Worm (Caenorhabditis elegans) whole organism, late embryonic: ENCODE results near the gene nhr-152.
"Not testable (repeated sequence)": the region's sequence is repeated elsewhere in the genome, so short reads cannot be mapped to it uniquely, and the experiment has no call there.

Experiments used
- C08G9.2 ChIP-seq: sonication (generic microtip); optimal IDR thresholded peaks from 2 replicates; lab custom pipeline; 2016; ENCODE audit warnings: mild to moderate bottlenecking, missing genetic modification characterization, moderate library complexity, missing compliant biosample characterization
- C38D4.7 ChIP-seq: fragments of 200-800 bp; sonication (Bioruptor generic); optimal IDR thresholded peaks from 2 replicates; lab custom pipeline; 2018; ENCODE audit warnings: mild to moderate bottlenecking, missing genetic modification characterization, moderate library complexity, missing compliant biosample characterization
- F13H6.1 ChIP-seq: sonication (generic microtip); optimal IDR thresholded peaks from 2 replicates; lab custom pipeline; 2016; ENCODE audit warnings: missing genetic modification characterization, missing compliant biosample characterization
- K02D7.2 ChIP-seq: sonication (generic microtip); optimal IDR thresholded peaks from 2 replicates; lab custom pipeline; 2017; ENCODE audit warnings: mild to moderate bottlenecking, missing genetic modification characterization, missing compliant biosample characterization
- K09A11.1 ChIP-seq: sonication (generic microtip); optimal IDR thresholded peaks from 2 replicates; lab custom pipeline; 2017; ENCODE audit warnings: antibody characterized with exemption, mild to moderate bottlenecking, missing genetic modification characterization, missing compliant biosample characterization; ENCODE audit not compliant: insufficient read depth
- T23F11.4 ChIP-seq: fragments of 200-800 bp; sonication (Bioruptor generic); optimal IDR thresholded peaks from 2 replicates; lab custom pipeline; 2018; ENCODE audit warnings: mild to moderate bottlenecking, missing genetic modification characterization, missing compliant biosample characterization
- Y22D7AL.16 ChIP-seq: sonication (generic microtip); optimal IDR thresholded peaks from 2 replicates; lab custom pipeline; 2016; ENCODE audit warnings: missing genetic modification characterization, missing compliant biosample characterization
- ahr-1 ChIP-seq: sonication (generic microtip); optimal IDR thresholded peaks from 2 replicates; lab custom pipeline; 2016; ENCODE audit warnings: missing genetic modification characterization, missing compliant biosample characterization
- ceh-18 ChIP-seq: sonication (generic microtip); optimal IDR thresholded peaks from 2 replicates; lab custom pipeline; 2016; ENCODE audit warnings: missing genetic modification characterization, missing compliant biosample characterization
- ceh-19 ChIP-seq: fragments of 200-800 bp; sonication (Bioruptor generic); optimal IDR thresholded peaks from 2 replicates; lab custom pipeline; 2018; ENCODE audit warnings: mild to moderate bottlenecking, missing genetic modification characterization, missing compliant biosample characterization
- ceh-2 ChIP-seq: sonication (generic microtip); optimal IDR thresholded peaks from 2 replicates; lab custom pipeline; 2016; ENCODE audit warnings: missing genotype, missing genetic modification characterization, missing compliant biosample characterization
- ceh-30 ChIP-seq: fragments of 150-350 bp; optimal IDR thresholded peaks from 2 replicates; lab custom pipeline; 2014; ENCODE audit warnings: missing biosample characterization, missing genetic modification characterization
- ceh-31 ChIP-seq: sonication (generic microtip); optimal IDR thresholded peaks from 2 replicates; lab custom pipeline; 2016; ENCODE audit warnings: missing genetic modification characterization, missing compliant biosample characterization
- ceh-45 ChIP-seq: fragments of 200-800 bp; sonication (Bioruptor generic); IDR thresholded peaks from 2 replicates; pipeline ENCODE4 v1.3.6; 2022; ENCODE audit warnings: missing genetic modification reagents, missing genetic modification characterization, missing compliant biosample characterization
- ceh-9 ChIP-seq: sonication (generic microtip); optimal IDR thresholded peaks from 2 replicates; lab custom pipeline; 2016; ENCODE audit warnings: mild to moderate bottlenecking, missing genetic modification characterization, inconsistent platforms, missing compliant biosample characterization
- che-1 ChIP-seq: sonication (generic microtip); optimal IDR thresholded peaks from 2 replicates; lab custom pipeline; 2016; ENCODE audit warnings: mild to moderate bottlenecking, missing genetic modification characterization, missing compliant biosample characterization
- ets-4 ChIP-seq: sonication (generic microtip); optimal IDR thresholded peaks from 2 replicates; lab custom pipeline; 2016; ENCODE audit warnings: missing genetic modification characterization, missing compliant biosample characterization
- fkh-6 ChIP-seq: sonication (generic microtip); optimal IDR thresholded peaks from 2 replicates; lab custom pipeline; 2016; ENCODE audit warnings: missing genetic modification characterization, missing compliant biosample characterization
- gmeb-2 ChIP-seq: sonication (generic microtip); optimal IDR thresholded peaks from 2 replicates; lab custom pipeline; 2016; ENCODE audit warnings: missing genetic modification characterization, inconsistent platforms, missing compliant biosample characterization
- hlh-13 ChIP-seq: fragments of 200-800 bp; sonication (Bioruptor generic); optimal IDR thresholded peaks from 2 replicates; lab custom pipeline; 2018; ENCODE audit warnings: mild to moderate bottlenecking, missing genetic modification characterization, missing compliant biosample characterization
- hlh-6 ChIP-seq: sonication (generic microtip); optimal IDR thresholded peaks from 2 replicates; lab custom pipeline; 2016; ENCODE audit warnings: missing genotype, missing genetic modification characterization, missing compliant biosample characterization
- nhr-11 ChIP-seq: fragments of 150-350 bp; optimal IDR thresholded peaks from 2 replicates; lab custom pipeline; 2014; ENCODE audit warnings: missing biosample characterization, missing genetic modification characterization
- nhr-232 ChIP-seq: sonication (generic microtip); optimal IDR thresholded peaks from 2 replicates; lab custom pipeline; 2016; ENCODE audit warnings: missing genetic modification characterization, missing compliant biosample characterization
- npax-4 ChIP-seq: sonication (generic microtip); optimal IDR thresholded peaks from 2 replicates; lab custom pipeline; 2016; ENCODE audit warnings: missing genetic modification characterization, missing compliant biosample characterization
- pag-3 ChIP-seq: sonication (generic microtip); optimal IDR thresholded peaks from 2 replicates; lab custom pipeline; 2016; ENCODE audit warnings: missing compliant biosample characterization, missing genetic modification characterization, borderline replicate concordance
- pat-9 ChIP-seq: fragments of 200-800 bp; sonication (Bioruptor generic); optimal IDR thresholded peaks from 2 replicates; lab custom pipeline; 2018; ENCODE audit warnings: mild to moderate bottlenecking, missing genetic modification characterization, moderate library complexity, missing compliant biosample characterization
- pha-2 ChIP-seq: sonication (generic microtip); optimal IDR thresholded peaks from 2 replicates; lab custom pipeline; 2017; ENCODE audit warnings: mild to moderate bottlenecking, missing genetic modification characterization, missing compliant biosample characterization
- pqm-1 ChIP-seq: sonication (generic microtip); optimal IDR thresholded peaks from 2 replicates; lab custom pipeline; 2016; ENCODE audit warnings: missing genetic modification characterization, missing compliant biosample characterization
- pros-1 ChIP-seq: fragments of 150-350 bp; optimal IDR thresholded peaks from 2 replicates; lab custom pipeline; 2014; ENCODE audit warnings: missing biosample characterization, missing genetic modification reagents, missing genetic modification characterization
- ref-2 ChIP-seq: sonication (generic microtip); optimal IDR thresholded peaks from 2 replicates; lab custom pipeline; 2016; ENCODE audit warnings: missing genetic modification characterization, missing compliant biosample characterization
- rnt-1 ChIP-seq: sonication (generic microtip); optimal IDR thresholded peaks from 2 replicates; lab custom pipeline; 2016; ENCODE audit warnings: missing genetic modification characterization, missing compliant biosample characterization
- sox-2 ChIP-seq: fragments of 200-800 bp; sonication (Bioruptor generic); IDR thresholded peaks from 2 replicates; pipeline ENCODE4 v1.3.6; 2022; ENCODE audit warnings: missing genetic modification reagents, missing genetic modification characterization, missing compliant biosample characterization
- tbx-2 ChIP-seq: sonication (generic microtip); optimal IDR thresholded peaks from 2 replicates; lab custom pipeline; 2016; ENCODE audit warnings: missing genetic modification characterization, missing compliant biosample characterization
- tbx-7 ChIP-seq: sonication (generic microtip); optimal IDR thresholded peaks from 2 replicates; lab custom pipeline; 2016; ENCODE audit warnings: missing genotype, missing genetic modification characterization, missing compliant biosample characterization
- ttx-3 ChIP-seq: sonication (generic microtip); optimal IDR thresholded peaks from 2 replicates; lab custom pipeline; 2016; ENCODE audit warnings: missing genetic modification reagents, missing genetic modification characterization, missing compliant biosample characterization
- unc-3 ChIP-seq, 2 experiments: fragments of 200-800 bp in 1 of 2; sonication (Bioruptor generic) in 1 of 2; sonication (generic microtip) in 1 of 2; conservative IDR thresholded peaks in 1 of 2; optimal IDR thresholded peaks in 1 of 2; 2 replicates each; pipeline versions ENCODE4 v1.3.6 to Lab custom; 2016 to 2022; ENCODE audit warnings: missing compliant biosample characterization in 2 of 2, missing genetic modification characterization in 2 of 2, missing genetic modification reagents in 1 of 2
- unc-42 ChIP-seq: sonication (generic microtip); optimal IDR thresholded peaks from 2 replicates; lab custom pipeline; 2016; ENCODE audit warnings: missing genotype, missing genetic modification characterization, missing compliant biosample characterization
- unc-86 ChIP-seq: sonication (generic microtip); optimal IDR thresholded peaks from 2 replicates; lab custom pipeline; 2016; ENCODE audit warnings: missing genetic modification characterization, missing compliant biosample characterization

The nhr-152 gene

ce11 chrV:7696842-7697241 lies 10.7 kb downstream of the nhr-152 start, which contains the start of gene ZK105.3:
Gene ZK105.3 (plus strand): TSS chrV:7697142.
- TF ChIP-seq ttx-3 (tag; lab: Kevin White, UChicago), result no peak
- no peak for TF ChIP-seq nhr-232 (tag; lab: Kevin White, UChicago)
- no peak for TF ChIP-seq F13H6.1 (tag; lab: Kevin White, UChicago)
- no peak for TF ChIP-seq gmeb-2 (tag; lab: Kevin White, UChicago)
- no peak for TF ChIP-seq rnt-1 (tag; lab: Kevin White, UChicago)
- TF ChIP-seq K09A11.1 (tag; lab: Kevin White, UChicago), result no peak
- TF ChIP-seq hlh-13 (GFP tag; lab: Kevin White, UChicago), result no peak
- TF ChIP-seq pat-9, result no peak

- not testable (repeated sequence) for TF ChIP-seq che-1 (tag; lab: Kevin White, UChicago); ets-4 (tag; lab: Kevin White, UChicago); sox-2
Observed at ce11 chrV:7703536-7703935, 17.4 kb downstream of the nhr-152 start, which contains the start of gene srsx-40. Gene srsx-40 (minus strand): TSS chrV:7703636.

ce11 chrV:7705316-7705715 lies 19.2 kb downstream of the nhr-152 start, which contains the start of gene srw-3:
Gene srw-3 (plus strand): TSS chrV:7705616.
- TF ChIP-seq K09A11.1 (tag; lab: Kevin White, UChicago), result no peak
- no peak for TF ChIP-seq pha-2 (tag; lab: Kevin White, UChicago)
- no peak for TF ChIP-seq pat-9
- no peak for TF ChIP-seq T23F11.4 (GFP tag; lab: Kevin White, UChicago)
- TF ChIP-seq ref-2 (tag; lab: Kevin White, UChicago), result no peak
- TF ChIP-seq C38D4.7, result no peak
- no peak for TF ChIP-seq ahr-1 (tag; lab: Kevin White, UChicago)

- TF ChIP-seq C08G9.2 (tag; lab: Kevin White, UChicago) (no peak), nhr-11 (tag; lab: Kevin White, UChicago) (no peak), unc-86 (tag; lab: Kevin White, UChicago) (no peak), pha-2 (tag; lab: Kevin White, UChicago) (no peak), nhr-232 (tag; lab: Kevin White, UChicago) (no peak), ceh-45 (no peak), hlh-13 (GFP tag; lab: Kevin White, UChicago) (no peak), ceh-19 (GFP tag; lab: Kevin White, UChicago) (no peak), fkh-6 (no peak)
Observed at ce11 chrV:7708525-7708924, 22.4 kb downstream of the nhr-152 start, which contains the start of gene ZK105.11. Gene ZK105.11 (minus strand): TSS chrV:7708625.

ce11 chrV:7713072-7713471 lies 26.9 kb downstream of the nhr-152 start, which contains the start of gene ZK105.13:
Gene ZK105.13 (minus strand): TSS chrV:7713172.
- no peak for TF ChIP-seq unc-3 (GFP tag; conservative IDR thresholded peaks at IDR 0.05; lab: Robert Waterston, UW)
- TF ChIP-seq unc-3 (tag; optimal IDR thresholded peaks at IDR 0.05; lab: Kevin White, UChicago), result no peak
- no peak for TF ChIP-seq ceh-31
- TF ChIP-seq ceh-45, result no peak
- TF ChIP-seq unc-42 (tag; lab: Kevin White, UChicago), result no peak
- TF ChIP-seq Y22D7AL.16 (tag; lab: Kevin White, UChicago), result no peak
- TF ChIP-seq ceh-18, result no peak
- no peak for TF ChIP-seq K02D7.2
- TF ChIP-seq tbx-7 (tag; lab: Kevin White, UChicago), result no peak

ce11 chrV:7713691-7714090 lies 27.5 kb downstream of the nhr-152 start, which contains the start of gene ZK105.1:
Gene ZK105.1 (plus strand): TSS chrV:7713991.
- TF ChIP-seq npax-4 (tag; lab: Kevin White, UChicago), result no peak
- no peak for TF ChIP-seq ahr-1 (tag; lab: Kevin White, UChicago)
- TF ChIP-seq ceh-2 (tag; lab: Kevin White, UChicago), result no peak
- no peak for TF ChIP-seq ceh-9 (tag; lab: Kevin White, UChicago)
- TF ChIP-seq pros-1, result no peak
- no peak for TF ChIP-seq F13H6.1 (tag; lab: Kevin White, UChicago)
- TF ChIP-seq ceh-45, result no peak
- TF ChIP-seq nhr-232 (tag; lab: Kevin White, UChicago), result no peak
- TF ChIP-seq sox-2, result no peak
- TF ChIP-seq ttx-3 (tag; lab: Kevin White, UChicago), result no peak
- no peak for TF ChIP-seq ceh-30 (tag; lab: Kevin White, UChicago)
- no peak for TF ChIP-seq pag-3
- no peak for TF ChIP-seq hlh-6
- no peak for TF ChIP-seq tbx-2 (tag; lab: Kevin White, UChicago)
- no peak for TF ChIP-seq pqm-1 (tag; lab: Kevin White, UChicago)
